Fruit fly (Drosophila melanogaster) whole organism, pupa: ENCODE measurements around the gene Sid.

Experiments
- CG10348 ChIP-seq: fragments of 200-800 bp; sonication (Bioruptor generic); IDR thresholded peaks from 2 replicates; pipeline ENCODE4 v1.3.6; 2022; ENCODE audit warnings: missing biosample characterization, missing genetic modification characterization
- CG12605 ChIP-seq: fragments of 200-800 bp; sonication (Bioruptor generic); IDR thresholded peaks from 2 replicates; pipeline ENCODE4 v1.3.6; 2022; ENCODE audit warnings: missing biosample characterization, missing genetic modification characterization
- CG13204 ChIP-seq: fragments of 200-800 bp; sonication (Bioruptor generic); optimal IDR thresholded peaks from 2 replicates; lab custom pipeline; 2018; ENCODE audit warnings: missing biosample characterization, mild to moderate bottlenecking, missing genetic modification characterization, moderate library complexity
- CG32121 ChIP-seq: fragments of 200-800 bp; sonication (Bioruptor generic); IDR thresholded peaks from 2 replicates; pipeline ENCODE4 v1.3.6; 2022; ENCODE audit warnings: missing biosample characterization, missing genetic modification characterization
- CG8301 ChIP-seq: fragments of 200-800 bp; sonication (Bioruptor generic); optimal IDR thresholded peaks from 2 replicates; lab custom pipeline; 2018; ENCODE audit warnings: missing biosample characterization, mild to moderate bottlenecking, missing genetic modification characterization
- EcR ChIP-seq: fragments of 200-800 bp; sonication (Bioruptor generic); optimal IDR thresholded peaks from 3 replicates; lab custom pipeline; 2019; ENCODE audit warnings: missing biosample characterization, missing genetic modification characterization, mild to moderate bottlenecking, moderate library complexity, missing genetic modification reagents
- Ets98B ChIP-seq: fragments of 200-800 bp; sonication (Bioruptor generic); IDR thresholded peaks from 2 replicates; pipeline ENCODE4 v1.3.6; 2022; ENCODE audit warnings: missing biosample characterization, missing genetic modification characterization
- Pif1B ChIP-seq: fragments of 200-800 bp; sonication (Bioruptor generic); optimal IDR thresholded peaks from 3 replicates; lab custom pipeline; 2016; ENCODE audit warnings: missing biosample characterization, missing genetic modification characterization
- rn ChIP-seq: fragments of 200-800 bp; sonication (Bioruptor generic); IDR thresholded peaks from 2 replicates; pipeline ENCODE4 v1.3.6; 2022; ENCODE audit warnings: missing biosample characterization, missing genetic modification characterization

- no peak for TF ChIP-seq Ets98B (GFP tag; lab: Robert Waterston, UW)
- no peak for TF ChIP-seq CG13204
- TF ChIP-seq EcR (GFP tag; lab: Kevin White, UChicago) = no peak
- no peak for TF ChIP-seq Pif1B (GFP tag; lab: Kevin White, UChicago)
- peak; percentile 36; the same call in 1 of the 2 replicates for TF ChIP-seq CG32121 (GFP tag; lab: Robert Waterston, UW)
- no peak for TF ChIP-seq CG8301 (tag; lab: Kevin White, UChicago)
- TF ChIP-seq CG10348 (GFP tag; lab: Robert Waterston, UW) = no peak
- TF ChIP-seq CG12605 (GFP tag; lab: Robert Waterston, UW) = no peak
- TF ChIP-seq rn (GFP tag; lab: Robert Waterston, UW) = no peak
Observed at dm6 chr3R:28634981-28635930, 35.2 kb upstream of the Sid start, which contains the start of gene CG10011.
